Worm (Caenorhabditis elegans) whole organism, mixed stage, embryonic: ENCODE results near the gene oac-5.
"Not testable (repeated sequence)": the region's sequence is repeated elsewhere in the genome, so short reads cannot be mapped to it uniquely, and the experiment has no call there.

Experiments used
- M03D4.4 ChIP-seq: sonication (generic microtip); optimal IDR thresholded peaks from 2 replicates; lab custom pipeline; 2017; ENCODE audit warnings: mild to moderate bottlenecking, missing genetic modification characterization, missing compliant biosample characterization
- bed-3 ChIP-seq: fragments of 200-800 bp; sonication (Bioruptor generic); optimal IDR thresholded peaks from 3 replicates; lab custom pipeline; 2018; ENCODE audit warnings: mild to moderate bottlenecking, missing genetic modification characterization, moderate library complexity, missing compliant biosample characterization
- blmp-1 ChIP-seq: fragments of 150-350 bp; optimal IDR thresholded peaks from 2 replicates; lab custom pipeline; 2014; ENCODE audit warnings: missing biosample characterization, missing genetic modification characterization
- ceh-39 ChIP-seq: fragments of 150-350 bp; optimal IDR thresholded peaks from 2 replicates; lab custom pipeline; 2014; ENCODE audit warnings: missing biosample characterization, missing genetic modification characterization
- ceh-43 ChIP-seq: fragments of 200-800 bp; sonication (Bioruptor generic); optimal IDR thresholded peaks from 2 replicates; lab custom pipeline; 2018; ENCODE audit warnings: mild to moderate bottlenecking, missing genetic modification characterization, moderate library complexity, missing compliant biosample characterization
- ces-1 ChIP-seq: fragments of 150-350 bp; optimal IDR thresholded peaks from 2 replicates; lab custom pipeline; 2014; ENCODE audit warnings: missing biosample characterization, missing genetic modification reagents, missing genetic modification characterization
- cnd-1 ChIP-seq: fragments of 200-800 bp; sonication (Bioruptor generic); optimal IDR thresholded peaks from 2 replicates; lab custom pipeline; 2018; ENCODE audit warnings: mild to moderate bottlenecking, missing genetic modification characterization, missing compliant biosample characterization
- drap-1 ChIP-seq: fragments of 200-800 bp; sonication (Bioruptor generic); optimal IDR thresholded peaks from 3 replicates; lab custom pipeline; 2018; ENCODE audit warnings: mild to moderate bottlenecking, missing genetic modification characterization, missing compliant biosample characterization
- elt-1 ChIP-seq: sonication (generic microtip); optimal IDR thresholded peaks from 2 replicates; lab custom pipeline; 2017; ENCODE audit warnings: missing genetic modification characterization, mild to moderate bottlenecking, missing compliant biosample characterization, antibody characterized with exemption, moderate library complexity, borderline replicate concordance; ENCODE audit not compliant: insufficient read depth
- elt-3 ChIP-seq: fragments of 150-350 bp; optimal IDR thresholded peaks from 2 replicates; lab custom pipeline; 2014; ENCODE audit warnings: missing biosample characterization, missing genetic modification characterization
- flh-1 ChIP-seq: fragments of 200-800 bp; sonication (Bioruptor generic); optimal IDR thresholded peaks from 2 replicates; lab custom pipeline; 2018; ENCODE audit warnings: mild to moderate bottlenecking, missing genetic modification characterization, moderate library complexity, missing compliant biosample characterization
- ham-2 ChIP-seq: fragments of 200-800 bp; sonication (Bioruptor generic); optimal IDR thresholded peaks from 2 replicates; lab custom pipeline; 2018; ENCODE audit warnings: mild to moderate bottlenecking, missing genetic modification characterization, missing compliant biosample characterization
- hlh-1 ChIP-seq: fragments of 150-350 bp; optimal IDR thresholded peaks from 2 replicates; lab custom pipeline; 2014; ENCODE audit warnings: missing biosample characterization, missing genetic modification reagents, missing genetic modification characterization
- lin-13 ChIP-seq: fragments of 150-350 bp; optimal IDR thresholded peaks from 2 replicates; lab custom pipeline; 2014; ENCODE audit warnings: missing biosample characterization, missing genetic modification characterization
- lin-32 ChIP-seq: fragments of 200-800 bp; sonication (Bioruptor generic); optimal IDR thresholded peaks from 2 replicates; lab custom pipeline; 2018; ENCODE audit warnings: mild to moderate bottlenecking, missing genetic modification characterization, missing compliant biosample characterization
- lsy-2 ChIP-seq: fragments of 150-350 bp; optimal IDR thresholded peaks from 2 replicates; lab custom pipeline; 2014; ENCODE audit warnings: missing biosample characterization, missing genetic modification characterization
- mab-5 ChIP-seq: fragments of 150-350 bp; optimal IDR thresholded peaks from 2 replicates; lab custom pipeline; 2014; ENCODE audit warnings: missing biosample characterization, missing genetic modification characterization
- mls-2 ChIP-seq: sonication (generic microtip); optimal IDR thresholded peaks from 2 replicates; lab custom pipeline; 2016; ENCODE audit warnings: mild to moderate bottlenecking, missing genetic modification characterization, moderate library complexity, missing compliant biosample characterization
- nhr-12 ChIP-seq: fragments of 150-350 bp; optimal IDR thresholded peaks from 2 replicates; lab custom pipeline; 2014; ENCODE audit warnings: missing biosample characterization, missing genetic modification characterization
- nhr-2 ChIP-seq: fragments of 150-350 bp; optimal IDR thresholded peaks from 2 replicates; lab custom pipeline; 2014; ENCODE audit warnings: missing biosample characterization, missing genetic modification characterization
- nhr-237 ChIP-seq: fragments of 150-350 bp; optimal IDR thresholded peaks from 2 replicates; lab custom pipeline; 2014; ENCODE audit warnings: missing biosample characterization, missing genetic modification characterization
- nhr-28 ChIP-seq: fragments of 150-350 bp; optimal IDR thresholded peaks from 2 replicates; lab custom pipeline; 2014; ENCODE audit warnings: missing biosample characterization, missing genetic modification characterization
- nhr-76 ChIP-seq: sonication (generic microtip); optimal IDR thresholded peaks from 2 replicates; lab custom pipeline; 2017; ENCODE audit warnings: missing biosample characterization, missing genetic modification characterization
- pha-4 ChIP-seq: fragments of 150-350 bp; optimal IDR thresholded peaks from 2 replicates; lab custom pipeline; 2018; ENCODE audit warnings: missing biosample characterization, missing genetic modification reagents, missing genetic modification characterization
- snpc-4 ChIP-seq: fragments of 150-350 bp; optimal IDR thresholded peaks from 2 replicates; lab custom pipeline; 2014; ENCODE audit warnings: missing biosample characterization, missing genetic modification characterization
- sptf-1 ChIP-seq: sonication (generic microtip); optimal IDR thresholded peaks from 2 replicates; lab custom pipeline; 2017; ENCODE audit warnings: mild to moderate bottlenecking, missing genetic modification characterization, moderate library complexity, missing compliant biosample characterization
- unc-120 ChIP-seq: sonication (generic microtip); optimal IDR thresholded peaks from 2 replicates; lab custom pipeline; 2017; ENCODE audit warnings: missing genetic modification characterization, missing compliant biosample characterization; ENCODE audit not compliant: poor library complexity, severe bottlenecking
- unc-39 ChIP-seq: fragments of 150-350 bp; optimal IDR thresholded peaks from 2 replicates; lab custom pipeline; 2014; ENCODE audit warnings: missing biosample characterization, missing genetic modification characterization
- ztf-11 ChIP-seq: fragments of 150-350 bp; optimal IDR thresholded peaks from 2 replicates; lab custom pipeline; 2014; ENCODE audit warnings: missing biosample characterization, missing genetic modification characterization

oac-5 gene

DNA sequence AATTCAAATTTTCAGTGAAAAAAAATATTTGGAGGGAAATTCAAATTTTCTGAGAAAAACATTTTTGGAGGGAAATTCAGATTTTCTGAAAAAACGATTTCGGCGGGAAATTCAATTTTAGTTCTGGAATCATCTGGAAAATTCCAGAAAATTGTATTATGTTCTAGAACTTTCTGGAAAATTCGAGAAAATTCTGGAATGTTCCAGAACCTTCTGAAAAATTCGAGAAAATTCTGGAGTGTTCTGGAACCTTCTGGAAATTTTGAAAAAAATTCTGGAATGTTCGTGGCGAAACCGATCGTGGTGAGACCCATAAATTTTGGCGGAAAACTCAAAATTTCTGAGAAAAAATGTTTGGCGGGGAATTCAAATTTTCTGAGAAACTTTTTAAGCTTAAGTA, 29.6 kb downstream of the oac-5 start:
- TF ChIP-seq ham-2 (GFP tag; lab: Kevin White, UChicago) (no peak), cnd-1 (no peak), blmp-1 (tag; lab: Kevin White, UChicago) (no peak), elt-3 (tag; lab: Kevin White, UChicago) (no peak), flh-1 (GFP tag; lab: Kevin White, UChicago) (no peak), unc-39 (tag; lab: Kevin White, UChicago) (no peak), pha-4 (tag; lab: Kevin White, UChicago) (no peak), mls-2 (tag; lab: Kevin White, UChicago) (no peak), drap-1 (GFP tag; lab: Kevin White, UChicago) (no peak), lin-32 (no peak), snpc-4 (tag; lab: Kevin White, UChicago) (no peak), nhr-12 (tag; lab: Kevin White, UChicago) (no peak), nhr-28 (tag; lab: Kevin White, UChicago) (no peak), lsy-2 (tag; lab: Kevin White, UChicago) (no peak), nhr-2 (tag; lab: Kevin White, UChicago) (no peak), bed-3 (GFP tag; lab: Kevin White, UChicago) (no peak), hlh-1 (tag; lab: Kevin White, UChicago) (no peak), sptf-1 (tag; lab: Kevin White, UChicago) (no peak)
- TF ChIP-seq, all 35 proteins: peak for 0

DNA sequence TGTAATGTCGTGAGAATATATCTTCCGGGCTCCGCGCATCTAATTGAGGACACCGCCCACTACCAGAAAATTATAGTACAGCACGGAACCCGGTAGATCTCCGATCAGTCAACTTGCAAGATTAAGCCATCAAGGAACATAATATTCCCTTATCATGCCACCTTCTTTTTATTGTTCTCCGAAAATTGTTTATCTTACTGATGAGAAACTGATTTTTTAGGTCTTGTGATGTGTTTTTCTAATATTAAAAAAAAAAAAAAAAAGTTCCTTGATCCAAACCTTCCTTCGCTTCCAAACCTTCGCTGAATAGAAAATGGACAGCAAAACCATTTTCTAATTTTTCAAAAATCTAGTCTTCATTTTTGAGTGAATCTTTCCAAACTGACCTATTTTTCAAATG, 36.3 kb downstream of the oac-5 start, which contains the start of gene F57G8.7:
Gene F57G8.7, plus strand, starts transcription at position 301 of the 400 bp plus-strand sequence.
- no peak for TF ChIP-seq bed-3 (GFP tag; lab: Kevin White, UChicago)
- no peak for TF ChIP-seq lsy-2 (tag; lab: Kevin White, UChicago)

DNA sequence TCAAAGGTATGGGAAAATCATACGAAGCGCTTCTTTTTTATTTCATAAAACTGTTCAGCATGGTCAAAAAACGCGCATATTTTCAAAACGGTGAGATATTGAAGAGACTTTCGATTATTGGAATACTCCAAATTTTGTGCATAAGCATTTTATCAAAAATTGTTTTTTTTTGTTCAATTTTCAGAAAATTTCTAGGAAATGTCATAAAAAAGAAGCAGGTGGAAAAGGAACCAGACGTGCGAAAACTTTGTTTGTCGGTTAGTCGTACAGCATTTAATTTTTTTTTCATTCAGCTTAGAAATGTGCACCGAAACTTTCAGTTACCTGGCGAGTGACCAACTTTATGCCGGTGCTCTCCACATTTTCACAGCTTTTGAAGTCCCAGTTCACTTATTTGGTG, 40.9 kb downstream of the oac-5 start, which contains the start of gene srh-167:
Gene srh-167, plus strand, starts transcription at position 301 of the 400 bp plus-strand sequence.
- TF ChIP-seq mls-2 (tag; lab: Kevin White, UChicago) = no peak
- TF ChIP-seq nhr-2 (tag; lab: Kevin White, UChicago) = no peak
- no peak for TF ChIP-seq pha-4 (tag; lab: Kevin White, UChicago)
- no peak for TF ChIP-seq ham-2 (GFP tag; lab: Kevin White, UChicago)
- TF ChIP-seq ceh-43 = no peak
- no peak for TF ChIP-seq ces-1
- no peak for TF ChIP-seq lin-32
- TF ChIP-seq ceh-39 (tag; lab: Kevin White, UChicago) = no peak
- no peak for TF ChIP-seq snpc-4 (tag; lab: Kevin White, UChicago)
- no peak for TF ChIP-seq nhr-76 (tag; lab: Kevin White, UChicago)

DNA sequence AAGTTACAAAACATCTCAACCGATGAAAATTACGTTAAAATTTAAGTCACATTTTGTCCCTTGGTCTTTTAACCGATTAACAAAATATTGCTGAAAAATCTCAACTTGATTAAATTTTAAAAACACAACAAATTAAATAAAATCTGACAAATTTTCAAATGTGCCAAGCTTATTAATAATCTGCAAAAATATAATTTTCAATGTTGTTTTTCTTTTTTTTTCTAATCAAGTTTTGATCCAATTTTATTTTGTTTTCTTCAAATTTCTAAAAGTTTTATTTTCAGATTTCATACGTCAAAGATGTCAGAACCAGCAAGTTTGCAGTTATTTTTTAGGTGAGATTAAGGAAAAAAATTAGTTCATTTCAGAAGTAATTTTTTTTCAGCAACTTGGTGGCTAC, 43.8 kb downstream of the oac-5 start, which contains the start of gene srw-87:
Gene srw-87, plus strand, starts transcription at position 301 of the 400 bp plus-strand sequence.
- TF ChIP-seq drap-1 (GFP tag; lab: Kevin White, UChicago) (no peak), elt-3 (tag; lab: Kevin White, UChicago) (no peak), lin-13 (tag; lab: Kevin White, UChicago) (no peak), ztf-11 (tag; lab: Kevin White, UChicago) (no peak)

DNA sequence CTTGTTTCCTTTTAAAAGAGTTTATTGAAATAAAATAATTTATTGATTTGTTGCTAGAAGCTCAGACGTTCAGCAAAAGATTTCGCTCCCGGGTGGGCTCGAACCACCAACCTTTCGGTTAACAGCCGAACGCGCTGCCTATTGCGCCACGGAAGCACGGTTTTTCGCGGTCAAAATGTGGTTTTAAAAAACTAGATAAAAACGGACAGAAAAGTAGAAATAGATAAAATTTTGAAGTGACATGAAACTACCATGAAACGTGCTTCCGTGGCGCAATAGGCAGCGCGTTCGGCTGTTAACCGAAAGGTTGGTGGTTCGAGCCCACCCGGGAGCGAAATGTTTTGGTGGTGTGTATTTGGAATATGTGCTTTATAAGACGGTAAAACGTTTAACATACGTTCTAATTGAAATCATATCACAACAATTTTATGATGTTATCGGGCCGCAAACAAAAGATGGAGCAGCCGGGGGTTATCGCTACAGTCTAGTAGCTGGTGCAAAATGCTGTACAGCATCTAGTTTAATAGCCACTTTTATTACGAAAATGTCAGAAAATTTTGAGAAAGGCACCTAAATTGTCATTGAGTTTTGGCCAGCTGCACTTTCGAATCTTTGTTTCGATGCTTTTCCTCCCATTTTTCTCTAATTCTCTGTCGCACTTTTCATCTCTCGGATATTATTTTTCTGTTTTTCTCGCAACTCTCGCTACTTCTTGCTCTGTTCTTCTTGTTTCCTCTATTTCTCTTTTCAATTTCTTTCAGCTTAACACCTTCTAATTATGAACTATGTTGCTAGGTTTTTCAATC, 46.0 kb downstream of the oac-5 start, which contains the start of gene slc-9B.2:
Gene slc-9B.2, plus strand, starts transcription at position 756 of the 806 bp plus-strand sequence.
- not testable (repeated sequence) for TF ChIP-seq drap-1 (GFP tag; lab: Kevin White, UChicago); mls-2 (tag; lab: Kevin White, UChicago); mab-5

DNA sequence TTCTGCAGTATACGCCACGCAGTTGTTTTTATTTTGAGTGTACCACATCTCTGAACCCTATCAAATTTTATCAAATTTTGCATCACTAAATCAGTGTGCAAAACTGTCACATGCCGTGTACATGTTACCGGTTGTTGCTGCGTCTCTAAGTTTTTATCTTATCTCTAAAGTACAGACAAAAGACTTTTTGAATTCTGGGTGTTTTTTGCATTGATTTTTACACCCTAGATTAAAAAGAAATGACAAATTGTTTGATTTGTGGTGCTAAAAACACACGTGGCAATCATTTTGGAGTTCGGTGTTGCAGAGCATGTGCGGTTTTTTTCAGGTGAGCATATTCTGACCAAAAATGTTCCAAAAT, 49.7 kb downstream of the oac-5 start, which contains the start of gene nhr-193:
Gene nhr-193, plus strand, starts transcription at position 51 of the 361 bp plus-strand sequence.
- TF ChIP-seq ces-1 (no peak), elt-1 (no peak), pha-4 (tag; lab: Kevin White, UChicago) (no peak), lin-13 (tag; lab: Kevin White, UChicago) (no peak), nhr-2 (tag; lab: Kevin White, UChicago) (no peak), nhr-237 (tag; lab: Kevin White, UChicago) (no peak), unc-39 (tag; lab: Kevin White, UChicago) (no peak), mab-5 (no peak), nhr-12 (tag; lab: Kevin White, UChicago) (no peak), M03D4.4 (tag; lab: Kevin White, UChicago) (no peak), lin-32 (no peak), hlh-1 (tag; lab: Kevin White, UChicago) (no peak), ceh-43 (no peak), unc-120 (tag; lab: Kevin White, UChicago) (no peak)
